Fruit fly (Drosophila melanogaster): ENCODE data around the gene Tmf.

The Tmf gene

DNA sequence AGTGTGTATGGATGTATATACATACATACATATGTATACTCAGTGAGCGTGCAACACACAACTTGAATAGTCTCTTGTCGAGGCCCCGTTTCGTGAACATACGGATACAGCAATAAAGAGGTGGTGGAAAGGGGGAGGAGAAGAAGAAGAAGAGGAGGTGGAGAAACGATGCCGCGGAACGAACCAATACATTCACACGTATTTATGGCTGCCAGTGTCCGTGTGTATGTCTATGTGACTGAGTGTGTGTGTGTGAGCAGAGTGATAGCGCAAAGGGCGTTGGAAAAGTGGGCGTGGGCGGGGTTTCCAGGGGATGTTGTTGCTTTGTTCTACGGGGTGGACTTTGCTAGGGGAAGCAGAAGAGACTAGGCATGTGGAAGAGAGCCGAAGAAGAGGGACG is 9.2 kb downstream of the Tmf start (continued):
- TF ChIP-seq Optix (GFP tag; IDR thresholded peaks at IDR 0.05) (no peak), org-1 (GFP tag; optimal IDR thresholded peaks at IDR 0.05) (no peak), CG16813 (GFP tag; IDR thresholded peaks at IDR 0.05; ENCODE audit: partially characterized antibody) (no peak), CG2120 (GFP tag; optimal IDR thresholded peaks at IDR 0.05) (no peak), cad (GFP tag; optimal IDR thresholded peaks at IDR 0.05) (peak; percentile 82), pfk (GFP tag; optimal IDR thresholded peaks at IDR 0.05) (peak; percentile 80), CG7745 (tag; optimal IDR thresholded peaks at IDR 0.05) (no peak), Pdp1 (GFP tag; optimal IDR thresholded peaks at IDR 0.05) (no peak), Atf3 (GFP tag; optimal IDR thresholded peaks at IDR 0.05) (no peak), CG2712 (tag; optimal IDR thresholded peaks at IDR 0.05) (no peak), Hey (tag; optimal IDR thresholded peaks at IDR 0.05) (no peak), CG10209 (GFP tag; optimal IDR thresholded peaks at IDR 0.05) (no peak), rib (GFP tag; IDR thresholded peaks at IDR 0.05) (peak; percentile 75), Hr78 (GFP tag; optimal IDR thresholded peaks at IDR 0.05) (peak in 1 of 2 experiments; percentile 11), Nf-YC (tag; optimal IDR thresholded peaks at IDR 0.05) (peak; percentile 61), kah (GFP tag; optimal IDR thresholded peaks at IDR 0.05) (no peak), Deaf1 (tag; optimal IDR thresholded peaks at IDR 0.05) (peak; percentile 89), ftz-f1 (GFP tag; optimal IDR thresholded peaks at IDR 0.05) (peak; percentile 22), HHEX (GFP tag; optimal IDR thresholded peaks at IDR 0.05) (no peak), CG17385 (GFP tag; optimal IDR thresholded peaks at IDR 0.05) (peak; percentile 93), CG18599 (GFP tag; optimal IDR thresholded peaks at IDR 0.05) (peak; percentile 39), sr (GFP tag; IDR thresholded peaks at IDR 0.05) (no peak), tll (GFP tag; optimal IDR thresholded peaks at IDR 0.05) (no peak), CG2875 (GFP tag; optimal IDR thresholded peaks at IDR 0.05) (no peak), crol (GFP tag; IDR thresholded peaks at IDR 0.05) (peak; percentile 85), CG9609 (GFP tag; optimal IDR thresholded peaks at IDR 0.05) (no peak), peb (GFP tag; IDR thresholded peaks at IDR 0.05) (no peak), oc (tag; optimal IDR thresholded peaks at IDR 0.05) (peak; percentile 0), bcd (GFP tag; optimal IDR thresholded peaks at IDR 0.05) (no peak), ranshi (GFP tag; IDR thresholded peaks at IDR 0.05) (no peak), CG8290 (GFP tag; optimal IDR thresholded peaks at IDR 0.05) (no peak), CG8290 (tag; optimal IDR thresholded peaks at IDR 0.05) (peak; percentile 37 to 80), CG12769 (tag; optimal IDR thresholded peaks at IDR 0.05) (peak; percentile 49), jigr1 (GFP tag; IDR thresholded peaks at IDR 0.05) (no peak), Elba2 (GFP tag; optimal IDR thresholded peaks at IDR 0.05) (no peak), Bteb2 (GFP tag; optimal IDR thresholded peaks at IDR 0.05) (no peak), CG8359 (GFP tag; optimal IDR thresholded peaks at IDR 0.05; ENCODE audit: borderline replicate concordance) (no peak), kni (GFP tag; optimal IDR thresholded peaks at IDR 0.05) (peak; percentile 90), CG31365 (tag; optimal IDR thresholded peaks at IDR 0.05) (peak; percentile 4), psq (GFP tag; optimal IDR thresholded peaks at IDR 0.05) (peak; percentile 75), sd (tag; optimal IDR thresholded peaks at IDR 0.05) (peak; percentile 26), Med (GFP tag) (peak; percentile 84), tio (GFP tag; optimal IDR thresholded peaks at IDR 0.05) (no peak), nom (GFP tag; optimal IDR thresholded peaks at IDR 0.05) (peak; percentile 63), CG9817 (tag; optimal IDR thresholded peaks at IDR 0.05) (no peak), ttk (GFP tag; IDR thresholded peaks at IDR 0.05) (peak; percentile 68), sqz (GFP tag; optimal IDR thresholded peaks at IDR 0.05) (peak; percentile 52), nerfin-2 (GFP tag; IDR thresholded peaks at IDR 0.05; ENCODE audit: partially characterized antibody) (no peak), Adf1 (GFP tag; IDR thresholded peaks at IDR 0.05) (peak; percentile 70; the same call in 1 of the 2 replicates), eyg (GFP tag; optimal IDR thresholded peaks at IDR 0.05) (no peak), CG32532 (GFP tag; IDR thresholded peaks at IDR 0.05) (peak; percentile 28; the same call in 1 of the 2 replicates)

Data from whole organism, embryonic.